Worm (Caenorhabditis elegans): ENCODE results near the gene mrps-31.
A peak's percentile ranks its signal among the peaks of the same experiment; 100 is the strongest.

The mrps-31 gene

DNA sequence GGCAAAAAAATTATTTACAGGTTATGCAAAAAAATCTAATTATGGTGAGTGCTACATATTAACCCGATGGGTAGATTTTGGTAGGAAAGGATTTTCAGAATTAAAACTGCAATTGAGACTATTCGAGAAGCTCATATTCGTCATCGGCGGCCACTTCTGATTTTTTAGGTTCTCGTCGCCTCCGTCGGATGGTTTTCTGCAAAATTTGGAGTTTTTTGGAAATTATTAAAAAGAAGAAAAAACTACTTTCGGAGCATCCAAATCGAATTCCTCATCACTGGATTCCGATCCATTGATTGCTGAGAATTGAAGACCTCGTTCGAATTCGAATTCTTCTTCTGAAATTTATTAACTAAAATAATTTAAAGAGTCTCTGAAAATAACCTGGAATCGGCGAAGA lies 22.8 kb upstream of the mrps-31 start:
- TF ChIP-seq mec-3 (tag; optimal IDR thresholded peaks at IDR 0.05; ENCODE audit: borderline replicate concordance) (no peak), rnt-1 (tag; optimal IDR thresholded peaks at IDR 0.05) (no peak), madf-2 (tag; optimal IDR thresholded peaks at IDR 0.05) (no peak), fkh-10 (GFP tag; optimal IDR thresholded peaks at IDR 0.05) (no peak), hlh-30 (tag; optimal IDR thresholded peaks at IDR 0.05; ENCODE audit: insufficient read depth) (no peak), ceh-30 (tag; optimal IDR thresholded peaks at IDR 0.05) (no peak), T23F11.4 (GFP tag; optimal IDR thresholded peaks at IDR 0.05) (no peak), unc-3 (GFP tag; conservative IDR thresholded peaks at IDR 0.05) (no peak), unc-3 (tag; optimal IDR thresholded peaks at IDR 0.05) (no peak), unc-42 (tag; optimal IDR thresholded peaks at IDR 0.05) (no peak), pros-1 (tag; optimal IDR thresholded peaks at IDR 0.05) (no peak), pha-4 (tag; optimal IDR thresholded peaks at IDR 0.05) (no peak), gmeb-2 (tag; optimal IDR thresholded peaks at IDR 0.05) (no peak), ceh-19 (GFP tag; optimal IDR thresholded peaks at IDR 0.05) (no peak), sox-2 (GFP tag; IDR thresholded peaks at IDR 0.05) (no peak), odd-2 (tag; optimal IDR thresholded peaks at IDR 0.05) (no peak), ets-4 (tag; optimal IDR thresholded peaks at IDR 0.05) (no peak), ceh-45 (GFP tag; IDR thresholded peaks at IDR 0.05) (no peak)

DNA sequence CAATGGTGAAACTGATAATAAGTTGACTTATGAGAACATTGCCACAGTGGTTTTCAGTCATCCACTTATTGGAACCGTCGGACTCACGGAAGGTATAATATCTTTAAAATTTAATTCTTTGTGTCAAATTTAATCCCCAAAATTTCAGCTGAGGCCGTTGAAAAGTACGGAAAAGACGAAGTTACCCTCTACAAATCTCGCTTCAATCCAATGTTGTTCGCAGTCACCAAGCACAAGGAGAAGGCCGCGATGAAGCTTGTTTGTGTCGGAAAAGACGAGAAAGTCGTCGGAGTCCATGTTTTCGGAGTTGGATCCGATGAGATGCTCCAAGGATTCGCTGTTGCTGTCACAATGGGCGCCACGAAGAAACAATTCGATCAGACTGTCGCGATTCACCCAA lies 22.3 kb upstream of the mrps-31 start:
- no peak for TF ChIP-seq elt-2 (tag; optimal IDR thresholded peaks at IDR 0.05)
- TF ChIP-seq ceh-45 (GFP tag; IDR thresholded peaks at IDR 0.05) = no peak
- TF ChIP-seq ceh-18 (tag; optimal IDR thresholded peaks at IDR 0.05) = no peak
- TF ChIP-seq tbx-7 (tag; optimal IDR thresholded peaks at IDR 0.05) = no peak
- TF ChIP-seq odd-2 (tag; optimal IDR thresholded peaks at IDR 0.05) = no peak
- no peak for TF ChIP-seq npax-4 (tag; optimal IDR thresholded peaks at IDR 0.05)
- no peak for TF ChIP-seq pqm-1 (tag; optimal IDR thresholded peaks at IDR 0.05)
- TF ChIP-seq F13H6.1 (tag; optimal IDR thresholded peaks at IDR 0.05) = no peak
- no peak for TF ChIP-seq tbx-2 (tag; optimal IDR thresholded peaks at IDR 0.05)
- no peak for TF ChIP-seq unc-55 (GFP tag; optimal IDR thresholded peaks at IDR 0.05)
- TF ChIP-seq sox-2 (GFP tag; IDR thresholded peaks at IDR 0.05) = no peak
- no peak for TF ChIP-seq ceh-34 (tag; optimal IDR thresholded peaks at IDR 0.05)
- TF ChIP-seq pha-4 (tag; optimal IDR thresholded peaks at IDR 0.05) = no peak
- no peak for TF ChIP-seq gmeb-2 (tag; optimal IDR thresholded peaks at IDR 0.05)
- TF ChIP-seq fkh-6 (tag; optimal IDR thresholded peaks at IDR 0.05) = no peak
- no peak for TF ChIP-seq che-1 (tag; optimal IDR thresholded peaks at IDR 0.05)
- TF ChIP-seq eyg-1 (tag; optimal IDR thresholded peaks at IDR 0.05) = no peak
- no peak for TF ChIP-seq C38D4.7 (GFP tag; optimal IDR thresholded peaks at IDR 0.05)
- no peak for TF ChIP-seq ceh-31 (tag; optimal IDR thresholded peaks at IDR 0.05)

DNA sequence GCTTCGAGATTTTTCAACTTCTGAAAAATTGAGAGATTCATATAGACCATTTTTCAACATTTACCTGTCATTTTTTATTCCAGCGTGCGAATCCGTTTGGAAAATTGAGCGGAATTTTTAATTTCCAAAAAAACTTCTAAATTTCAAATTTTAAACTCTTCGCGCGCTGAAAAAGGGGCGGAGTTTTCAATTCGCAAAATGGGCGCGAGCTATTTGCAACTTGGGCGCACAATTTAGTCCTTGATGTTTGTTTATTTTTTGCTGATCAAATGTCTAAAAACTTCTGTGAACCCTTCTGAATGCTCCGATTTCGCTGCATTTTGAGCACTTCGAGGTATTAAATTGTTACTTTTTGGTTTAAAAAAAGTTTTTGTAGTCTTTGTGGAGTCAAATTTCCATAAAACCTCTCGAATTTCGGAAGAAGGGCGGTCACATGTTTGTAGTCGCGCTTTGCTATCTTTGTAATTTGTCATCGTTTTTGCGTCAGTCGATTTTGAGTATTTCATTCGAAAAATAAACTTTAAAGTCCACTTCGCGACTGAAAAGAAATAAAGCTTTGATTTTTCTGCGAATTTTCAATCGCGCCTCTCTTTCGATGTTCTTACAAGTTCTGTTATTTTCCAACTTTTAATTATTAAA lies 20.6 kb upstream of the mrps-31 start, which contains the start of the genes madf-8 and gsr-1:
TSS of gene madf-8 (minus strand) at position 156 of the 639 bp plus-strand sequence.
TSS of gene gsr-1 (plus strand) at position 231 of the 639 bp plus-strand sequence.
- TF ChIP-seq elt-2 (tag; optimal IDR thresholded peaks at IDR 0.05) (peak; percentile 0), rnt-1 (tag; optimal IDR thresholded peaks at IDR 0.05) (peak; percentile 1), ceh-31 (tag; optimal IDR thresholded peaks at IDR 0.05) (peak; percentile 42), ceh-19 (GFP tag; optimal IDR thresholded peaks at IDR 0.05) (no peak), che-1 (tag; optimal IDR thresholded peaks at IDR 0.05) (no peak), unc-55 (GFP tag; optimal IDR thresholded peaks at IDR 0.05) (no peak), ceh-18 (tag; optimal IDR thresholded peaks at IDR 0.05) (peak; percentile 9), ceh-34 (tag; optimal IDR thresholded peaks at IDR 0.05) (peak; percentile 21)

DNA sequence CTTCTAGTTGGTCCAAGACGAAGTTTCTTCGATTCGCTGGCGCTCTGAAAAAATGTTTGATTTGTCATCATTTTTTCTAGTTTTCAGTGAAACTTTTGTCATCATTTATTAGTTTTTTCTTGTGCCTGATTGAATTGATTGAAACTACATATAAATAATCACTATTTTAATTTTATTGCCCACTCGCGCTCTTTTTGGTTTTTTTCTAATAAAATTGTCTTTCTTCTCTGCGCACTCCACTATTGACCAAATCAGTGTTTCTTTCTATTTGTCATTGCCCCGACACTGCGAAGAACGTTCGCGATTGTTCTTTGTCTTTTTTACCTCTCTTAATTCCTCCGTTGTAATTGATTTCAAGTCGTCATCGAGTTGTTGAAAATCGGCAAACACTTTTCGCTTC lies 20.1 kb upstream of the mrps-31 start:
- no peak for TF ChIP-seq ama-1 (optimal IDR thresholded peaks at IDR 0.05)
- TF ChIP-seq madf-2 (tag; optimal IDR thresholded peaks at IDR 0.05) = no peak
- no peak for TF ChIP-seq nfya-1 (tag; optimal IDR thresholded peaks at IDR 0.05)
- no peak for TF ChIP-seq unc-3 (GFP tag; conservative IDR thresholded peaks at IDR 0.05)
- TF ChIP-seq unc-3 (tag; optimal IDR thresholded peaks at IDR 0.05) = no peak
- no peak for TF ChIP-seq tbx-2 (tag; optimal IDR thresholded peaks at IDR 0.05)
- no peak for TF ChIP-seq dmd-4 (tag; optimal IDR thresholded peaks at IDR 0.05; ENCODE audit: borderline replicate concordance)
- no peak for TF ChIP-seq sox-2 (GFP tag; IDR thresholded peaks at IDR 0.05)
- no peak for TF ChIP-seq pros-1 (tag; optimal IDR thresholded peaks at IDR 0.05)
- TF ChIP-seq C38D4.7 (GFP tag; optimal IDR thresholded peaks at IDR 0.05) = no peak
- no peak for TF ChIP-seq hlh-15 (tag; optimal IDR thresholded peaks at IDR 0.05)
- no peak for TF ChIP-seq odd-2 (tag; optimal IDR thresholded peaks at IDR 0.05)
- no peak for TF ChIP-seq hlh-8 (tag; optimal IDR thresholded peaks at IDR 0.05)
- TF ChIP-seq ceh-19 (GFP tag; optimal IDR thresholded peaks at IDR 0.05) = no peak

Data from whole organism, late embryonic.